Fruit fly (Drosophila melanogaster): ENCODE data around the gene CG3740.

- TF ChIP-seq psq (optimal IDR thresholded peaks at IDR 0.05) (no peak), usp (GFP tag; optimal IDR thresholded peaks at IDR 0.05) (no peak), CG8478 (optimal IDR thresholded peaks at IDR 0.05) (no peak), pan (optimal IDR thresholded peaks at IDR 0.05) (no peak), EcR (GFP tag; optimal IDR thresholded peaks at IDR 0.05) (no peak)
These were observed 12.2 kb upstream of the CG3740 start, which contains the start of gene CG14797 for dm6 chrX:1681266-1681665.
